Worm (Caenorhabditis elegans): Measurements from ENCODE around the gene Y97E10AR.2.

Y97E10AR.2 gene

ce11 chrV:8019783-8020182, 23.8 kb downstream of the Y97E10AR.2 start:
- peak; percentile 17 for TF ChIP-seq elt-2 (tag; optimal IDR thresholded peaks at IDR 0.05)
- no peak for TF ChIP-seq nhr-20 (tag; optimal IDR thresholded peaks at IDR 0.05)
- TF ChIP-seq ets-5 (GFP tag; IDR thresholded peaks at IDR 0.05): no peak
- no peak for TF ChIP-seq hlh-4 (tag; optimal IDR thresholded peaks at IDR 0.05)
- TF ChIP-seq ztf-11 (tag; optimal IDR thresholded peaks at IDR 0.05): no peak
- TF ChIP-seq pqm-1 (tag; optimal IDR thresholded peaks at IDR 0.05): peak; percentile 1
- TF ChIP-seq lin-15B (tag; optimal IDR thresholded peaks at IDR 0.05): no peak
- no peak for TF ChIP-seq hlh-17 (GFP tag; optimal IDR thresholded peaks at IDR 0.05; ENCODE audit: borderline replicate concordance)
- no peak for TF ChIP-seq fos-1 (tag; optimal IDR thresholded peaks at IDR 0.05)
- no peak for TF ChIP-seq pax-3 (tag; optimal IDR thresholded peaks at IDR 0.05)
- TF ChIP-seq sox-4 (tag; optimal IDR thresholded peaks at IDR 0.05): no peak
- TF ChIP-seq aly-2 (tag; optimal IDR thresholded peaks at IDR 0.05): no peak
- no peak for TF ChIP-seq unc-30 (tag; optimal IDR thresholded peaks at IDR 0.05)
- no peak for TF ChIP-seq elt-3 (tag; optimal IDR thresholded peaks at IDR 0.05)
- no peak for TF ChIP-seq tlp-1 (tag; optimal IDR thresholded peaks at IDR 0.05)
- TF ChIP-seq nhr-12 (tag; optimal IDR thresholded peaks at IDR 0.05): no peak

- TF ChIP-seq efl-1 (optimal IDR thresholded peaks at IDR 0.05) (peak in 1 of 2 experiments; percentile 5), efl-1 (GFP tag; optimal IDR thresholded peaks at IDR 0.05 in 1 of 2) (peak in 1 of 2 experiments; percentile 84), jun-1 (tag; optimal IDR thresholded peaks at IDR 0.05) (no peak), ceh-8 (GFP tag; optimal IDR thresholded peaks at IDR 0.05) (no peak), fos-1 (tag; optimal IDR thresholded peaks at IDR 0.05) (no peak), blmp-1 (tag; optimal IDR thresholded peaks at IDR 0.05) (peak; percentile 8), elt-3 (tag; optimal IDR thresholded peaks at IDR 0.05) (no peak), lin-35 (GFP tag; optimal IDR thresholded peaks at IDR 0.05) (peak in 1 of 2 experiments; percentile 30), vab-15 (tag; optimal IDR thresholded peaks at IDR 0.05) (no peak), lin-14 (GFP tag; optimal IDR thresholded peaks at IDR 0.05) (no peak), nhr-20 (tag; optimal IDR thresholded peaks at IDR 0.05) (peak; percentile 31)
Observed at ce11 chrV:8022040-8022439, 26.1 kb downstream of the Y97E10AR.2 start, which contains the start of gene ech-3. TSS of gene ech-3 (plus strand) at chrV:8022217.

- TF ChIP-seq unc-130 (tag; optimal IDR thresholded peaks at IDR 0.05): peak; percentile 28
- TF ChIP-seq ets-5 (GFP tag; IDR thresholded peaks at IDR 0.05): no peak
- peak; percentile 62 to 70 for TF ChIP-seq efl-1 (optimal IDR thresholded peaks at IDR 0.05)
- peak; percentile 61 to 79 for TF ChIP-seq efl-1 (GFP tag; optimal IDR thresholded peaks at IDR 0.05 in 1 of 2)
- TF ChIP-seq C34B4.2 (tag; optimal IDR thresholded peaks at IDR 0.05): no peak
- TF ChIP-seq ceh-82 (tag; optimal IDR thresholded peaks at IDR 0.05): no peak
- TF ChIP-seq C16A3.4 (tag; optimal IDR thresholded peaks at IDR 0.05): peak; percentile 55
- no peak for TF ChIP-seq fkh-8 (tag; optimal IDR thresholded peaks at IDR 0.05)
- TF ChIP-seq dpl-1 (GFP tag; optimal IDR thresholded peaks at IDR 0.05): peak in 2 of 3 experiments; percentile 47 to 60
- TF ChIP-seq elt-2 (tag; optimal IDR thresholded peaks at IDR 0.05): no peak
- no peak for TF ChIP-seq aly-2 (tag; optimal IDR thresholded peaks at IDR 0.05)
- peak in 1 of 2 experiments; percentile 17 for TF ChIP-seq mdl-1 (tag; optimal IDR thresholded peaks at IDR 0.05)
- TF ChIP-seq F16B12.6 (tag; optimal IDR thresholded peaks at IDR 0.05): peak; percentile 80
- no peak for TF ChIP-seq ces-1 (GFP tag; optimal IDR thresholded peaks at IDR 0.05)
- peak; percentile 19 for TF ChIP-seq snu-23 (GFP tag; optimal IDR thresholded peaks at IDR 0.05)
- TF ChIP-seq pax-3 (tag; optimal IDR thresholded peaks at IDR 0.05): no peak
- no peak for TF ChIP-seq sox-4 (tag; optimal IDR thresholded peaks at IDR 0.05)
- no peak for TF ChIP-seq ztf-4 (tag; optimal IDR thresholded peaks at IDR 0.05)
- no peak for TF ChIP-seq ceh-63 (GFP tag; optimal IDR thresholded peaks at IDR 0.05)
- peak; percentile 28 to 95 for TF ChIP-seq lsy-2 (tag; optimal IDR thresholded peaks at IDR 0.05)
- TF ChIP-seq lin-35 (GFP tag; optimal IDR thresholded peaks at IDR 0.05): peak; percentile 29 to 58
Observed at ce11 chrV:8024752-8025151, 28.8 kb downstream of the Y97E10AR.2 start, which contains the start of gene F43H9.3. TSS of gene F43H9.3 (minus strand) at chrV:8024940.

- TF ChIP-seq fos-1 (tag; optimal IDR thresholded peaks at IDR 0.05): no peak
- TF ChIP-seq mep-1 (tag; optimal IDR thresholded peaks at IDR 0.05): peak; percentile 23
- no peak for TF ChIP-seq nhr-77 (tag; optimal IDR thresholded peaks at IDR 0.05)
- TF ChIP-seq lin-14 (GFP tag; optimal IDR thresholded peaks at IDR 0.05): peak; percentile 57
- no peak for TF ChIP-seq efl-1 (optimal IDR thresholded peaks at IDR 0.05)
- peak in 1 of 2 experiments; percentile 43 for TF ChIP-seq efl-1 (GFP tag; optimal IDR thresholded peaks at IDR 0.05 in 1 of 2)
- TF ChIP-seq snu-23 (GFP tag; optimal IDR thresholded peaks at IDR 0.05): peak; percentile 38
- TF ChIP-seq nhr-85 (tag): peak; percentile 90
- TF ChIP-seq nhr-71 (tag; optimal IDR thresholded peaks at IDR 0.05): peak; percentile 49
- TF ChIP-seq nhr-20 (tag; optimal IDR thresholded peaks at IDR 0.05): peak; percentile 52
Observed at ce11 chrV:8025259-8025658, 29.3 kb downstream of the Y97E10AR.2 start.
